Fruit fly (Drosophila melanogaster) whole organism, embryonic: ENCODE measurements around the gene CG10208.

Source experiments
- Bdp1 ChIP-seq: fragments of 200-800 bp; sonication (Bioruptor generic); optimal IDR thresholded peaks from 3 replicates; lab custom pipeline; 2016; ENCODE audit warnings: missing biosample characterization, missing genetic modification characterization
- CG10267 ChIP-seq: fragments of 200-800 bp; sonication (Bioruptor generic); optimal IDR thresholded peaks from 2 replicates; lab custom pipeline; 2018; ENCODE audit warnings: missing biosample characterization, mild to moderate bottlenecking, missing genetic modification characterization, moderate library complexity
- CG11695 ChIP-seq: fragments of 200-800 bp; sonication (Bioruptor generic); IDR thresholded peaks from 3 replicates; pipeline ENCODE4 v1.3.6; 2022; ENCODE audit warnings: missing biosample characterization, missing genetic modification characterization
- CG12104 ChIP-seq: fragments of 200-800 bp; sonication (Bioruptor generic); optimal IDR thresholded peaks from 3 replicates; lab custom pipeline; 2016; ENCODE audit warnings: missing biosample characterization, missing genetic modification characterization
- CG12391 ChIP-seq: fragments of 200-800 bp; sonication (Bioruptor generic); optimal IDR thresholded peaks from 3 replicates; lab custom pipeline; 2018; ENCODE audit warnings: missing biosample characterization, mild to moderate bottlenecking, missing genetic modification characterization, moderate library complexity
- CG12942 ChIP-seq: fragments of 200-800 bp; sonication (Bioruptor generic); optimal IDR thresholded peaks from 3 replicates; lab custom pipeline; 2016; ENCODE audit warnings: missing biosample characterization, missing genetic modification characterization
- CG13296 ChIP-seq: fragments of 200-800 bp; sonication (Bioruptor generic); optimal IDR thresholded peaks from 3 replicates; lab custom pipeline; 2018; ENCODE audit warnings: missing biosample characterization, mild to moderate bottlenecking, missing genetic modification characterization
- CG14014 ChIP-seq: fragments of 200-800 bp; sonication (Bioruptor generic); IDR thresholded peaks from 2 replicates; pipeline ENCODE4 v1.3.6; 2022; ENCODE audit warnings: missing biosample characterization, missing genetic modification characterization
- CG15514 ChIP-seq: fragments of 200-800 bp; sonication (Bioruptor generic); optimal IDR thresholded peaks from 3 replicates; lab custom pipeline; 2017; ENCODE audit warnings: missing biosample characterization, missing genetic modification characterization, mild to moderate bottlenecking, moderate library complexity, missing genetic modification reagents
- CG31365 ChIP-seq: fragments of 200-800 bp; sonication (Bioruptor generic); optimal IDR thresholded peaks from 2 replicates; lab custom pipeline; 2018; ENCODE audit warnings: missing biosample characterization, mild to moderate bottlenecking, missing genetic modification characterization
- CG34422 ChIP-seq: fragments of 200-800 bp; sonication (Bioruptor generic); IDR thresholded peaks from 3 replicates; pipeline ENCODE4 v1.3.6; 2022; ENCODE audit warnings: missing biosample characterization, missing genetic modification characterization
- CG4617 ChIP-seq: fragments of 200-800 bp; sonication (Bioruptor generic); optimal IDR thresholded peaks from 3 replicates; lab custom pipeline; 2016; ENCODE audit warnings: missing biosample characterization, missing genetic modification characterization, borderline replicate concordance
- CG6765 ChIP-seq: fragments of 200-800 bp; sonication (Bioruptor generic); optimal IDR thresholded peaks from 3 replicates; lab custom pipeline; 2017; ENCODE audit warnings: missing biosample characterization, mild to moderate bottlenecking, missing genetic modification characterization
- CG7928 ChIP-seq: fragments of 200-800 bp; sonication (Bioruptor generic); optimal IDR thresholded peaks from 2 replicates; lab custom pipeline; 2017; ENCODE audit warnings: missing biosample characterization, mild to moderate bottlenecking, missing genetic modification characterization
- CoRest ChIP-seq: fragments of 200-800 bp; sonication (Bioruptor generic); optimal IDR thresholded peaks from 3 replicates; lab custom pipeline; 2018; ENCODE audit warnings: missing biosample characterization, mild to moderate bottlenecking, missing genetic modification characterization, moderate library complexity
- Dbx ChIP-seq: fragments of 200-800 bp; sonication (Bioruptor generic); IDR thresholded peaks from 3 replicates; pipeline ENCODE4 v1.3.6; 2022; ENCODE audit warnings: missing biosample characterization, missing genetic modification characterization
- Dip3 ChIP-seq: fragments of 200-800 bp; sonication (Bioruptor generic); optimal IDR thresholded peaks from 3 replicates; lab custom pipeline; 2016; ENCODE audit warnings: missing biosample characterization, missing genetic modification characterization
- Dll ChIP-seq: fragments of 200-800 bp; sonication (Bioruptor generic); IDR thresholded peaks from 4 replicates; pipeline ENCODE4 v1.3.6; 2022; ENCODE audit warnings: missing biosample characterization, missing genetic modification characterization; ENCODE audit not compliant: partially characterized antibody
- Doc3 ChIP-seq: fragments of 200-800 bp; sonication (Bioruptor generic); IDR thresholded peaks from 3 replicates; pipeline ENCODE4 v1.3.6; 2022; ENCODE audit warnings: missing biosample characterization, missing genetic modification characterization; ENCODE audit not compliant: partially characterized antibody
- E2f2 ChIP-seq: fragments of 200-800 bp; sonication (Bioruptor generic); IDR thresholded peaks from 2 replicates; pipeline ENCODE4 v1.3.6; 2022; ENCODE audit warnings: missing biosample characterization, missing genetic modification characterization
- Ets97D ChIP-seq: fragments of 200-800 bp; sonication (Bioruptor generic); optimal IDR thresholded peaks from 3 replicates; lab custom pipeline; 2016; ENCODE audit warnings: missing biosample characterization, missing genetic modification characterization
- Fer2 ChIP-seq: fragments of 200-800 bp; sonication (Bioruptor generic); optimal IDR thresholded peaks from 2 replicates; lab custom pipeline; 2018; ENCODE audit warnings: missing biosample characterization, mild to moderate bottlenecking, missing genetic modification characterization, moderate library complexity
- HmgD ChIP-seq: fragments of 200-800 bp; sonication (Bioruptor generic); optimal IDR thresholded peaks from 3 replicates; lab custom pipeline; 2016; ENCODE audit warnings: missing biosample characterization, missing genetic modification characterization
- MESR4 ChIP-seq: fragments of 200-800 bp; sonication (Bioruptor generic); optimal IDR thresholded peaks from 2 replicates; lab custom pipeline; 2018; ENCODE audit warnings: missing biosample characterization, mild to moderate bottlenecking, missing genetic modification characterization, moderate library complexity
- NFAT ChIP-seq: fragments of 200-800 bp; sonication (Bioruptor generic); IDR thresholded peaks from 2 replicates; pipeline ENCODE4 v1.3.6; 2022; ENCODE audit warnings: missing biosample characterization, missing genetic modification characterization
- NK7.1 ChIP-seq: fragments of 200-800 bp; sonication (Bioruptor generic); optimal IDR thresholded peaks from 3 replicates; lab custom pipeline; 2016; ENCODE audit warnings: missing biosample characterization, missing genetic modification characterization
- NfI ChIP-seq: fragments of 200-800 bp; sonication (Bioruptor generic); optimal IDR thresholded peaks from 3 replicates; lab custom pipeline; 2018; ENCODE audit warnings: missing biosample characterization, mild to moderate bottlenecking, missing genetic modification characterization, moderate library complexity
- Rfx ChIP-seq: fragments of 200-800 bp; sonication (Bioruptor generic); IDR thresholded peaks from 2 replicates; pipeline ENCODE4 v1.3.6; 2022; ENCODE audit warnings: missing biosample characterization, missing genetic modification characterization
- Sry-β ChIP-seq: fragments of 200-800 bp; sonication (Bioruptor generic); optimal IDR thresholded peaks from 2 replicates; lab custom pipeline; 2018; ENCODE audit warnings: missing biosample characterization, mild to moderate bottlenecking, missing genetic modification characterization, moderate library complexity
- abd-A ChIP-seq: fragments of 200-800 bp; sonication (Bioruptor generic); optimal IDR thresholded peaks from 3 replicates; lab custom pipeline; 2019; ENCODE audit warnings: missing biosample characterization, mild to moderate bottlenecking, missing genetic modification characterization, moderate library complexity
- amos ChIP-seq: fragments of 200-800 bp; sonication (Bioruptor generic); IDR thresholded peaks from 2 replicates; pipeline ENCODE4 v1.3.6; 2022; ENCODE audit warnings: missing biosample characterization, missing genetic modification characterization; ENCODE audit not compliant: partially characterized antibody
- cas ChIP-seq: fragments of 200-800 bp; sonication (Bioruptor generic); IDR thresholded peaks from 2 replicates; pipeline ENCODE4 v1.3.6; 2022; ENCODE audit warnings: missing biosample characterization, missing genetic modification characterization
- gce ChIP-seq: fragments of 200-800 bp; sonication (Bioruptor generic); IDR thresholded peaks from 3 replicates; pipeline ENCODE4 v1.3.6; 2022; ENCODE audit warnings: missing biosample characterization, missing genetic modification characterization
- hbn ChIP-seq: fragments of 200-800 bp; sonication (Bioruptor generic); IDR thresholded peaks from 2 replicates; pipeline ENCODE4 v1.3.6; 2022; ENCODE audit warnings: missing biosample characterization, missing genetic modification characterization; ENCODE audit not compliant: partially characterized antibody
- kah ChIP-seq: fragments of 200-800 bp; sonication (Bioruptor generic); optimal IDR thresholded peaks from 2 replicates; lab custom pipeline; 2018; ENCODE audit warnings: missing biosample characterization, mild to moderate bottlenecking, missing genetic modification characterization
- klu ChIP-seq: fragments of 200-800 bp; sonication (Bioruptor generic); IDR thresholded peaks from 2 replicates; pipeline ENCODE4 v1.3.6; 2022; ENCODE audit warnings: missing biosample characterization, missing genetic modification characterization
- kni ChIP-seq: fragments of 200-800 bp; sonication (Bioruptor generic); optimal IDR thresholded peaks from 3 replicates; lab custom pipeline; 2017; ENCODE audit warnings: mild to moderate bottlenecking, missing biosample characterization, missing genetic modification reagents, missing genetic modification characterization
- onecut ChIP-seq: fragments of 200-800 bp; sonication (Bioruptor generic); IDR thresholded peaks from 2 replicates; pipeline ENCODE4 v1.3.6; 2022; ENCODE audit warnings: missing biosample characterization, missing genetic modification characterization
- sd ChIP-seq: fragments of 200-800 bp; sonication (Bioruptor generic); optimal IDR thresholded peaks from 3 replicates; lab custom pipeline; 2018; ENCODE audit warnings: missing biosample characterization, mild to moderate bottlenecking, missing genetic modification characterization, moderate library complexity
- sens ChIP-seq: fragments of 200-800 bp; sonication (Bioruptor generic); peaks from one replicate; lab custom pipeline; 2016; ENCODE audit warnings: missing biosample characterization, missing genetic modification characterization
- tap ChIP-seq: fragments of 200-800 bp; optimal IDR thresholded peaks from 3 replicates; lab custom pipeline; 2019; ENCODE audit warnings: missing biosample characterization, mild to moderate bottlenecking, missing genetic modification characterization, moderate library complexity
- zfh2 ChIP-seq: fragments of 200-800 bp; sonication (Bioruptor generic); optimal IDR thresholded peaks from 2 replicates; lab custom pipeline; 2016; ENCODE audit warnings: missing biosample characterization, missing genetic modification characterization

The CG10208 gene

DNA sequence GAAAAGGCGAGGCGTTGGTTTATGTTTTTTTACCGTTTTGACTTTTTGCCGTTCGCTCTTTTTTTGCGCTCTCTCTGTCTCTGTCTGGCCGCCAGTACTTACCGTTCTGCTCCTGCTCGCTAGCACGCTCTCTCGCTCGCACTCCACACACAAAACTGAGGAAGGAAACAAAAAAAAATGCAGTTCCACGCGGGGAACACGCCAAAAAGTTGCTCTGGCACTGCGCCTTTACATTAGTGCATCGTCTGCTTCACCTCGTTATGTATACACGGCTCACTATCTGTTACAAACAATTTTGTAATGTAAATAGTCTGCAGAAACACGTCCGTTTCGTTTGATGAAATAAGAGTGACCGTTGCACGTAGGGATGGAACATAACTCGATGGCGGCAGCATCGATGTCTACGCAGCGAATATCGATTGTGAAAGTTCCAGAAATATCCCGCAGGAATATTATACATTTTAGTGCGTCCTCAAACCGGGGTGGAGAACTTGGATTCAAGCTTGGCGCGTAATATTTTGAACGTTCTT lies 45.0 kb upstream of the CG10208 start, which contains the start of the genes CG33111 and eIF4G2 (continued):
- TF ChIP-seq kni (peak; percentile 55), NFAT (GFP tag; lab: Robert Waterston, UW) (peak; percentile 59; the same call in 1 of the 2 replicates), Dip3 (GFP tag; lab: Kevin White, UChicago) (peak; percentile 42), Sry-β (GFP tag; lab: Kevin White, UChicago) (no peak), Rfx (GFP tag; lab: Robert Waterston, UW) (peak; percentile 73), klu (GFP tag; lab: Robert Waterston, UW) (no peak), CoRest (tag; lab: Kevin White, UChicago) (peak; percentile 62), MESR4 (GFP tag; lab: Kevin White, UChicago) (peak; percentile 91), CG31365 (tag; lab: Kevin White, UChicago) (peak; percentile 28), Dbx (GFP tag; lab: Robert Waterston, UW) (peak; percentile 27; the same call in 1 of the 3 replicates), CG15514 (GFP tag; lab: Kevin White, UChicago) (peak; percentile 78), Dll (peak; percentile 75), HmgD (peak; percentile 43), CG10267 (tag; lab: Kevin White, UChicago) (peak; percentile 67), amos (peak; percentile 93), sens (GFP tag; lab: Kevin White, UChicago) (peak; percentile 83), NfI (GFP tag; lab: Kevin White, UChicago) (peak; percentile 6), abd-A (tag; lab: Kevin White, UChicago) (no peak), CG7928 (peak; percentile 84), zfh2 (GFP tag; lab: Kevin White, UChicago) (peak; percentile 50), CG14014 (GFP tag; lab: Robert Waterston, UW) (no peak), Fer2 (no peak), hbn (GFP tag; lab: Robert Waterston, UW) (peak; percentile 74), onecut (peak; percentile 28; the same call in 1 of the 2 replicates), CG13296 (GFP tag; lab: Kevin White, UChicago) (peak; percentile 16), CG11695 (GFP tag; lab: Robert Waterston, UW) (0 out of 3 replicates have a peak, but pooled peaks have one; percentile 12), Ets97D (GFP tag; lab: Kevin White, UChicago) (peak; percentile 90), CG12104 (GFP tag; lab: Kevin White, UChicago) (no peak), Bdp1 (GFP tag; lab: Kevin White, UChicago) (peak; percentile 14), CG34422 (GFP tag; lab: Robert Waterston, UW) (peak; percentile 30; the same call in 1 of the 3 replicates), CG6765 (peak; percentile 58), tap (tag; lab: Kevin White, UChicago) (peak; percentile 21), CG4617 (GFP tag; lab: Kevin White, UChicago) (peak; percentile 97), cas (GFP tag; lab: Robert Waterston, UW) (no peak), CG12942 (GFP tag; lab: Kevin White, UChicago) (peak; percentile 27), Doc3 (GFP tag; lab: Robert Waterston, UW) (peak; percentile 62), kah (GFP tag; lab: Kevin White, UChicago) (no peak), sd (tag; lab: Kevin White, UChicago) (peak; percentile 71), gce (GFP tag; lab: Robert Waterston, UW) (0 out of 3 replicates have a peak, but pooled peaks have one; percentile 10), CG12391 (tag; lab: Kevin White, UChicago) (peak; percentile 50), NK7.1 (GFP tag; lab: Kevin White, UChicago) (no peak), E2f2 (GFP tag; lab: Robert Waterston, UW) (peak; percentile 97)
- TF ChIP-seq, all 482 proteins: peak for 225
